Worm (Caenorhabditis elegans) whole organism, mixed stage, embryonic: ENCODE results near the gene K12B6.11.

Experiments used
- ces-1 ChIP-seq: fragments of 150-350 bp; optimal IDR thresholded peaks from 2 replicates; lab custom pipeline; 2014; ENCODE audit warnings: missing biosample characterization, missing genetic modification reagents, missing genetic modification characterization
- elt-1 ChIP-seq: sonication (generic microtip); optimal IDR thresholded peaks from 2 replicates; lab custom pipeline; 2017; ENCODE audit warnings: missing genetic modification characterization, mild to moderate bottlenecking, missing compliant biosample characterization, antibody characterized with exemption, moderate library complexity, borderline replicate concordance; ENCODE audit not compliant: insufficient read depth
- nhr-28 ChIP-seq: fragments of 150-350 bp; optimal IDR thresholded peaks from 2 replicates; lab custom pipeline; 2014; ENCODE audit warnings: missing biosample characterization, missing genetic modification characterization
- unc-62 ChIP-seq: fragments of 150-350 bp; optimal IDR thresholded peaks from 2 replicates; lab custom pipeline; 2014; ENCODE audit warnings: missing biosample characterization, missing genetic modification reagents, missing genetic modification characterization

DNA sequence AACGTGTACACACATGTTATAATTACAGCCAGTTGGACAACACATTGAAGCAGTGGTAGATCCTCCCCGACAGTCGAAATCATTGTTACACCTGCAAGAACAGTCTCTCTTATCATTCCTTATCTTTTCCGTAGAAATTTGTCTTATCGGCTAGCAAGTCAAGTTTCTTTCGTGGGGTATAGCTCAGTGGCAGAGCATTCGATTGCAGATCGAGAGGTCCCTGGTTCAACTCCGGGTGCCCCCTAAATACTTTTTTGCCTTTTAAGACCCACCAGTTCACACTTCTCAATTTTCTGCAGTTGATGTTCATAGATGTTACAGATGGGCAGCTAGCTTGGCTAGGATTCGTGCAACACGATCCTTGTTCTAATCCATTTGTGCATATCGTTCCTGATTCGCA, 46.5 kb downstream of the K12B6.11 start:
- TF ChIP-seq ces-1 (GFP tag; lab: Kevin White, UChicago): no peak
- TF ChIP-seq unc-62: no peak
- TF ChIP-seq elt-1 (tag; lab: Kevin White, UChicago): no peak
- no peak for TF ChIP-seq nhr-28 (tag; lab: Kevin White, UChicago)
